Fruit fly (Drosophila melanogaster): ENCODE results near the gene CG32638.

The CG32638 gene

DNA sequence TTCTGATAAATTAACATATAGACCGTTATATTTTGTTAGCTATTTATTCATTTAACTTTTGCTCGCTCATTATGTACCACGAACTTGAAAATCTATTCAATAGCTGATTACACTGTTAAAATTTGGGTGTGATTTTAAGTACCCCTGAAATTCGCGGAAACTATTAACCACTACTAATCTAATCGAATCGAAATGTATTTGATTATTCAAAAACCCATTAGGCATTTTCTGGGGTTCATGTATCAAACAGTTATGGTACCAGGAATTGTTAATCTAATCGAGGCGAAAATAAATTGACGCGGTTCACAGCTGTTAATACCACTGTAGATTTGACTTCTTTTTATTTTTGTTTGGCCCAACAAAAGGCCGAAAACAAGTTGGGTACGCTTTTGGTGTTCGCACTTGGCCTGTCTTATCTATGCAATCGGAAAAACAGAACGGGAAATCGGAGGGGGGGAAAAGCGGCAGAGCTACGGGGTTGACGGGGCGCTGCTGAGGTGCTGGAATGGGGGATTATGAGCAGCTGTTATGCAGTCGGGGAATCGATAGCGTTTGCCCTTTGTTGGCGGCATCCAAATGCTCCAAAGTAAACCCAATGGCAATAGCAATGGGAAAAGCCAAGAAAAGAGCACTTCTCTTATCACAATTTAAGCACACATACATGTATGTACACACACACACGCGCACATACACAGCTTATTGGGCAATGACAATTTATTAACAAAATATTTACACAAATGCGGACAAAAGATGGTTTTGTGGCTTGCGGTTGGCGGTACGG is 40.4 kb downstream of the CG32638 start (continued):
- TF ChIP-seq CG6791 (GFP tag; IDR thresholded peaks at IDR 0.05; ENCODE audit: partially characterized antibody) (no peak), sd (tag; optimal IDR thresholded peaks at IDR 0.05) (no peak), CG3407 (GFP tag; optimal IDR thresholded peaks at IDR 0.05) (peak; percentile 6), CG18619 (GFP tag; optimal IDR thresholded peaks at IDR 0.05) (no peak), peb (GFP tag; IDR thresholded peaks at IDR 0.05) (no peak), Fer2 (tag; optimal IDR thresholded peaks at IDR 0.05) (no peak), CG9817 (tag; optimal IDR thresholded peaks at IDR 0.05) (peak; percentile 36), sug (tag; optimal IDR thresholded peaks at IDR 0.05) (peak; percentile 54), CG13894 (tag; optimal IDR thresholded peaks at IDR 0.05) (no peak), ERR (GFP tag; optimal IDR thresholded peaks at IDR 0.05) (no peak), jing (GFP tag; optimal IDR thresholded peaks at IDR 0.05) (no peak), ham (GFP tag; IDR thresholded peaks at IDR 0.05) (no peak), Ssrp (tag; optimal IDR thresholded peaks at IDR 0.05) (peak; percentile 27), fd3F (GFP tag; optimal IDR thresholded peaks at IDR 0.05) (no peak), CG17359 (tag; optimal IDR thresholded peaks at IDR 0.05) (peak; percentile 16), CG12391 (tag; optimal IDR thresholded peaks at IDR 0.05) (peak; percentile 20), CG7556 (GFP tag; optimal IDR thresholded peaks at IDR 0.05) (peak; percentile 34), ac (GFP tag; optimal IDR thresholded peaks at IDR 0.05) (no peak), CG13624 (GFP tag; optimal IDR thresholded peaks at IDR 0.05) (no peak), Optix (GFP tag; IDR thresholded peaks at IDR 0.05) (no peak), dm (GFP tag; optimal IDR thresholded peaks at IDR 0.05) (no peak), Fer3 (tag; optimal IDR thresholded peaks at IDR 0.05) (peak; percentile 31), dysf (GFP tag; IDR thresholded peaks at IDR 0.05) (peak; percentile 30; the same call in 2 of the 3 replicates), Adf1 (GFP tag; IDR thresholded peaks at IDR 0.05) (no peak), CG8089 (GFP tag; optimal IDR thresholded peaks at IDR 0.05) (no peak), Ada2b (GFP tag; IDR thresholded peaks at IDR 0.05) (peak; percentile 29; the same call in 1 of the 2 replicates), ap (GFP tag; IDR thresholded peaks at IDR 0.05) (0 out of 2 replicates have a peak, but pooled peaks have one; percentile 9), nerfin-1 (tag; optimal IDR thresholded peaks at IDR 0.05) (peak; percentile 16), CG6254 (GFP tag; optimal IDR thresholded peaks at IDR 0.05) (no peak), Doc2 (GFP tag; IDR thresholded peaks at IDR 0.05) (no peak), pros (GFP tag; optimal IDR thresholded peaks at IDR 0.05) (peak; percentile 24), hkb (optimal IDR thresholded peaks at IDR 0.05) (no peak), hkb (GFP tag; IDR thresholded peaks at IDR 0.05) (peak; percentile 21; the same call in 1 of the 2 replicates), bsh (GFP tag; optimal IDR thresholded peaks at IDR 0.05) (peak in 1 of 2 experiments; percentile 14), CG13424 (tag; optimal IDR thresholded peaks at IDR 0.05) (peak; percentile 2), eve (GFP tag; optimal IDR thresholded peaks at IDR 0.05) (no peak), CG7963 (GFP tag; IDR thresholded peaks at IDR 0.05; ENCODE audit: partially characterized antibody) (no peak), YL-1 (GFP tag; optimal IDR thresholded peaks at IDR 0.05) (no peak), GATAe (GFP tag; conservative IDR thresholded peaks at IDR 0.05) (peak; percentile 36), CG18764 (GFP tag; optimal IDR thresholded peaks at IDR 0.05) (no peak), Hsf (GFP tag; optimal IDR thresholded peaks at IDR 0.05) (peak; percentile 30), CG12071 (GFP tag; optimal IDR thresholded peaks at IDR 0.05) (peak; percentile 45), CG17912 (GFP tag; optimal IDR thresholded peaks at IDR 0.05) (no peak), CG8290 (GFP tag; optimal IDR thresholded peaks at IDR 0.05) (no peak), CG8290 (tag; optimal IDR thresholded peaks at IDR 0.05) (peak in 1 of 2 experiments; percentile 65), wek (GFP tag; optimal IDR thresholded peaks at IDR 0.05) (peak; percentile 56), Taf1 (GFP tag; IDR thresholded peaks at IDR 0.05) (no peak), CG6689 (GFP tag; IDR thresholded peaks at IDR 0.05) (peak; percentile 37; the same call in 1 of the 2 replicates), ftz-f1 (GFP tag; optimal IDR thresholded peaks at IDR 0.05) (no peak)
